Worm (Caenorhabditis elegans) whole organism, L2 larva: ENCODE results near the gene K06A1.2.

Experiments used
- F13H6.1 ChIP-seq: sonication (generic microtip); optimal IDR thresholded peaks from 2 replicates; lab custom pipeline; 2016; ENCODE audit warnings: missing genetic modification characterization, missing compliant biosample characterization
- R02D3.7 ChIP-seq: fragments of 150-350 bp; optimal IDR thresholded peaks from 2 replicates; lab custom pipeline; 2014; ENCODE audit warnings: missing biosample characterization, missing genetic modification characterization
- Y55F3AM.14 ChIP-seq: fragments of 200-800 bp; sonication (Bioruptor generic); optimal IDR thresholded peaks from 2 replicates; lab custom pipeline; 2018; ENCODE audit warnings: mild to moderate bottlenecking, missing genetic modification characterization, missing compliant biosample characterization
- ZK546.5 ChIP-seq: sonication (generic microtip); optimal IDR thresholded peaks from 2 replicates; lab custom pipeline; 2017; ENCODE audit warnings: missing biosample characterization, missing genetic modification characterization
- alr-1 ChIP-seq: fragments of 150-350 bp; optimal IDR thresholded peaks from 2 replicates; lab custom pipeline; 2014; ENCODE audit warnings: missing biosample characterization, missing genetic modification characterization
- aly-2 ChIP-seq: fragments of 150-350 bp; optimal IDR thresholded peaks from 2 replicates; lab custom pipeline; 2014; ENCODE audit warnings: missing biosample characterization, missing genetic modification characterization
- ama-1 ChIP-seq: fragments of 150-350 bp; optimal IDR thresholded peaks from 2 replicates; lab custom pipeline; 2018; ENCODE audit warnings: inconsistent platforms
- blmp-1 ChIP-seq: sonication (generic microtip); optimal IDR thresholded peaks from 2 replicates; lab custom pipeline; 2017; ENCODE audit warnings: missing genetic modification characterization, mild to moderate bottlenecking, missing compliant biosample characterization, antibody characterized with exemption, moderate library complexity; ENCODE audit not compliant: insufficient read depth
- ceh-16 ChIP-seq: fragments of 150-350 bp; optimal IDR thresholded peaks from 2 replicates; lab custom pipeline; 2014; ENCODE audit warnings: missing biosample characterization, missing genetic modification characterization
- crh-2 ChIP-seq: sonication (generic microtip); optimal IDR thresholded peaks from 2 replicates; lab custom pipeline; 2017; ENCODE audit warnings: missing biosample characterization, missing genetic modification characterization
- dmd-4 ChIP-seq: sonication (generic microtip); optimal IDR thresholded peaks from 2 replicates; lab custom pipeline; 2017; ENCODE audit warnings: missing biosample characterization, missing genetic modification characterization
- elt-1 ChIP-seq: fragments of 150-350 bp; optimal IDR thresholded peaks from 2 replicates; lab custom pipeline; 2014; ENCODE audit warnings: missing biosample characterization, missing genetic modification characterization
- fos-1 ChIP-seq: fragments of 150-350 bp; optimal IDR thresholded peaks from 2 replicates; lab custom pipeline; 2014; ENCODE audit warnings: missing biosample characterization, missing genetic modification characterization
- gmeb-1 ChIP-seq: fragments of 150-350 bp; optimal IDR thresholded peaks from 2 replicates; lab custom pipeline; 2014; ENCODE audit warnings: missing biosample characterization, missing genetic modification characterization
- lin-13 ChIP-seq: fragments of 150-350 bp; optimal IDR thresholded peaks from 2 replicates; lab custom pipeline; 2014; ENCODE audit warnings: missing biosample characterization, missing genetic modification reagents, missing genetic modification characterization
- lin-39 ChIP-seq: fragments of 150-350 bp; optimal IDR thresholded peaks from 2 replicates; lab custom pipeline; 2014; ENCODE audit warnings: missing biosample characterization, missing genetic modification reagents, missing genetic modification characterization
- lsy-2 ChIP-seq, 2 experiments: fragments of 150-350 bp in 1 of 2; sonication (generic microtip) in 1 of 2; optimal IDR thresholded peaks; 2 replicates each; lab custom pipeline; 2014 to 2017; ENCODE audit warnings: missing biosample characterization in 2 of 2, missing genetic modification characterization in 2 of 2
- mab-5 ChIP-seq: fragments of 150-350 bp; optimal IDR thresholded peaks from 2 replicates; lab custom pipeline; 2014; ENCODE audit warnings: missing biosample characterization, missing genetic modification characterization
- mbf-1 ChIP-seq: sonication (generic microtip); optimal IDR thresholded peaks from 2 replicates; lab custom pipeline; 2017; ENCODE audit warnings: missing biosample characterization, missing genetic modification characterization
- mdl-1 ChIP-seq, 2 experiments: fragments of 150-350 bp in 1 of 2; sonication (generic microtip) in 1 of 2; optimal IDR thresholded peaks; 2 replicates each; lab custom pipeline; 2017; ENCODE audit warnings: missing biosample characterization in 2 of 2, missing genetic modification characterization in 2 of 2
- nhr-10 ChIP-seq: sonication (generic microtip); optimal IDR thresholded peaks from 2 replicates; lab custom pipeline; 2017; ENCODE audit warnings: missing biosample characterization, missing genetic modification characterization
- nhr-11 ChIP-seq: fragments of 150-350 bp; optimal IDR thresholded peaks from 2 replicates; lab custom pipeline; 2014; ENCODE audit warnings: missing biosample characterization, missing genetic modification characterization
- nhr-12 ChIP-seq: fragments of 150-350 bp; optimal IDR thresholded peaks from 2 replicates; lab custom pipeline; 2014; ENCODE audit warnings: missing biosample characterization, missing genetic modification characterization
- nhr-21 ChIP-seq: fragments of 150-350 bp; optimal IDR thresholded peaks from 2 replicates; lab custom pipeline; 2014; ENCODE audit warnings: missing biosample characterization, missing genetic modification characterization
- nhr-6 ChIP-seq: fragments of 150-350 bp; optimal IDR thresholded peaks from 2 replicates; lab custom pipeline; 2014; ENCODE audit warnings: missing biosample characterization, missing genetic modification characterization
- nhr-77 ChIP-seq: fragments of 150-350 bp; optimal IDR thresholded peaks from 2 replicates; lab custom pipeline; 2014; ENCODE audit warnings: missing biosample characterization, missing genetic modification characterization
- peb-1 ChIP-seq: fragments of 150-350 bp; optimal IDR thresholded peaks from 2 replicates; lab custom pipeline; 2014; ENCODE audit warnings: missing biosample characterization, missing genetic modification characterization
- sma-9 ChIP-seq, 2 experiments: fragments of 150-350 bp in 1 of 2; sonication (generic microtip) in 1 of 2; optimal IDR thresholded peaks; 2 replicates each; lab custom pipeline; 2014 to 2016; ENCODE audit warnings: missing genetic modification characterization in 2 of 2, mild to moderate bottlenecking in 1 of 2, missing biosample characterization in 1 of 2, missing compliant biosample characterization in 1 of 2, missing genetic modification reagents in 1 of 2, moderate library complexity in 1 of 2
- unc-39 ChIP-seq: fragments of 150-350 bp; optimal IDR thresholded peaks from 2 replicates; lab custom pipeline; 2014; ENCODE audit warnings: missing biosample characterization, missing genetic modification characterization
- unc-62 ChIP-seq: fragments of 150-350 bp; optimal IDR thresholded peaks from 2 replicates; lab custom pipeline; 2014; ENCODE audit warnings: missing biosample characterization, missing genetic modification reagents, missing genetic modification characterization

Gene K06A1.2

DNA sequence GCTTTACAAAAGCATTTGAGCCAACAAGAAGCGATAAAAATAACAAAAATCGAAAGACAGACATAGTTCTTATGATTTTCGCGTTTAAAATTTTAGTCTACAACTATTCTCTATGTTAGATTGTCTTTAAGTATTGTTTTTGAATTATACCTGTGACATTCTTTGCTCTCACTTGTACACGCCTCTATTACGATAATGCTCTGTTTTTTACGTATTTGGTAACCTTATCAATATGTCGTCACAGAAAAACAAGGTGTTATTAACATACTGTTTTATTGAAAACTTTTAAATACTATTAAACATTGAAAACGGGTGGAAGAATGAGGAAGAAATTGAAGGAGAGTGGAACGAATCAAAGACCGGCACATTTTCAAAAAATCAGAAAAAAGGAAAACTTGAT lies 36.5 kb upstream of the K06A1.2 start, which contains the start of gene spp-11:
Gene spp-11, minus strand, starts transcription at position 101 of the 400 bp plus-strand sequence.
- TF ChIP-seq ceh-16 (tag; lab: Kevin White, UChicago) (no peak), mbf-1 (tag; lab: Kevin White, UChicago) (no peak), F13H6.1 (tag; lab: Kevin White, UChicago) (no peak), nhr-6 (no peak), elt-1 (tag; lab: Kevin White, UChicago) (no peak), nhr-77 (tag; lab: Kevin White, UChicago) (no peak), Y55F3AM.14 (GFP tag; lab: Kevin White, UChicago) (no peak), lsy-2 (tag; optimal IDR thresholded peaks at IDR 0.05; lab: Kevin White, UChicago) (no peak), nhr-21 (tag; lab: Kevin White, UChicago) (no peak), lin-13 (GFP tag; lab: Kevin White, UChicago) (no peak), ZK546.5 (tag; lab: Kevin White, UChicago) (no peak), fos-1 (no peak), lin-39 (tag; lab: Kevin White, UChicago) (no peak), nhr-10 (tag; lab: Kevin White, UChicago) (no peak), blmp-1 (no peak), mdl-1 (tag; optimal IDR thresholded peaks at IDR 0.05; lab: Kevin White, UChicago) (no peak), dmd-4 (tag; lab: Kevin White, UChicago) (no peak), unc-39 (tag; lab: Kevin White, UChicago) (no peak)
- TF ChIP-seq, all 48 proteins: peak for 0

DNA sequence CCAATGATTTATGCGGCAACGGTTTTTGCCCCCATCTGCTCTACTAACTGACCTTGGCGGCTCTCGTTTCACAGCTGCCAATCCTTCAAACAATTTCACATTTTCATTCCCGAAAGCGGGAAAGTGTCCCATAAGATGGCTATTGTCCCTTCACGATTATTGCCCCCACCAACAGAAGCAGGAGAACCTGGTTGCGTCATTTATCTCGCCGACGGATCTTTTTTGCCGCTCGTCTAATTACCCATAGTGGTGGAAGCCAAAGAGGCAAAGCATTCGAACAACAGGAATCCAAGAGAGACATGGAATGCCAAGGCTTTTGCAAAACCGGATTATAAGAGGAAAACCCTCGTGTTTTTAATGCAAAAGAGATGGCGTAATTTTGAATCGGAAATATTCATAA lies 34.7 kb upstream of the K06A1.2 start:
- TF ChIP-seq peb-1 = no peak
- no peak for TF ChIP-seq blmp-1
- no peak for TF ChIP-seq gmeb-1 (tag; lab: Kevin White, UChicago)
- TF ChIP-seq aly-2 (tag; lab: Kevin White, UChicago) = no peak
- TF ChIP-seq mab-5 (tag; lab: Kevin White, UChicago) = no peak
- no peak for TF ChIP-seq nhr-77 (tag; lab: Kevin White, UChicago)
- TF ChIP-seq lin-13 (GFP tag; lab: Kevin White, UChicago) = no peak
- TF ChIP-seq R02D3.7 (tag; lab: Kevin White, UChicago) = no peak
- no peak for TF ChIP-seq mdl-1 (tag; optimal IDR thresholded peaks at IDR 0.05; lab: Kevin White, UChicago)
- no peak for TF ChIP-seq ama-1 (lab: Kevin White, UChicago)
- no peak for TF ChIP-seq alr-1 (tag; lab: Kevin White, UChicago)
- TF ChIP-seq nhr-10 (tag; lab: Kevin White, UChicago) = no peak
- TF ChIP-seq nhr-6 = no peak
- no peak for TF ChIP-seq unc-62 (GFP tag; lab: Kevin White, UChicago)
- TF ChIP-seq nhr-11 = no peak

DNA sequence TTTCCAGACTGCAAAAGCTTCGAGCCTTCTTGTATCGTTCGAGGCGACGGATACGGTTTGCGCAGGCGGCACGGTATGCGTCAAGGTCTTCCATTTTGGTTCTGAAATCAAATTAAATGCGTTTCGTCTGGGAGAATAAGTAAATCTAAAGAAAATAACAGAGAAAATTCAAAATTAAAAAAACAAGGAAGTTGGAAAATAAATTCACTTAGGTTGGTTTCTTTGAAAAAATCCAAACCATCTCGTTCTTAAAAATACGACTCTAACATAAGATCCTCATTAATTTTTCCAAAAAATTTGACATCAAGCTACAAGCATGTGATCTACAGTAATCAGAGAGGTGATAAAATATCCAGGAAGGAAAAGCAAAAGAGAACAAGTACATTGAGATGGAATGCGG lies 33.6 kb upstream of the K06A1.2 start, which contains the start of gene T25D10.4:
Gene T25D10.4, minus strand, starts transcription at position 101 of the 400 bp plus-strand sequence.
- no peak for TF ChIP-seq nhr-12 (tag; lab: Kevin White, UChicago)
- TF ChIP-seq mdl-1 (tag; optimal IDR thresholded peaks at IDR 0.05; lab: Kevin White, UChicago) = no peak
- TF ChIP-seq nhr-21 (tag; lab: Kevin White, UChicago) = no peak
- no peak for TF ChIP-seq ama-1 (lab: Kevin White, UChicago)
- TF ChIP-seq elt-1 (tag; lab: Kevin White, UChicago) = no peak
- no peak for TF ChIP-seq peb-1

DNA sequence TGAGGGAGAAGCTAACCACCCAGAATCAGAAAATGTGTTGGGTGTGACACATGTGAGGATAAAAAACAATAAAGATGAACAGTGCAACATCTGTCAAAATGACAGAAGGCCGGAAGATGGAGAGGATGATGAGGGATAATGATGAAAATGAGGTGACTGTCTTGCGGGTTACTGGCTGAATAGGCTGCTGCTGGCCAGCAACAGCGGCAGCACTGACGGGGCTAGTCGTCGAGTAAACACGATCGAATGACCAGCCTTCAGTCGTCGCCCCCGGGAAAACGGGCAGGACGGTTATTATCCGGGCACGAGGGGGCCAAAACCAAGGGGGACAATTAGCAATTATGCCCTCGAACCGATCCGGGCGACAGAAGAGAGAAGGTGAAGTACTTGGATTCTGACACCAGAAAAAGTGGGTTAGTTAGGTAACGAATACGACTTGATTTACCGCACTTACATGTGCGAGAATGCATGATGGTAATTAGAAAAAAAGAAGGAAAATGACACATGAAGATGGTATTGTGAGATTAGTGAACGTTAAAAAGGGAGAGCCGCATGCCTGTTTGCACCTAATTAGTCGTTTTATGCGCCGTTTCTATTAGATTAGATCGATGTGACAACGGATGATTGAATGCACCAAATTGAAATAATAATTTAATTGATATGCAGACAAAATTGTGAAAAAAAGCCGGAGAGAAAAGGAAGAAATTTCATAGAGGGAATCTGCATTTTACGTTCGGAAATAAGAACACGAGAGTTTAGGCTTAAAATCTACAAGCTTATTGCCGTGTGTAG lies 32.0 kb upstream of the K06A1.2 start:
- TF ChIP-seq lin-13 (GFP tag; lab: Kevin White, UChicago) (no peak), ceh-16 (tag; lab: Kevin White, UChicago) (peak; percentile 26)

DNA sequence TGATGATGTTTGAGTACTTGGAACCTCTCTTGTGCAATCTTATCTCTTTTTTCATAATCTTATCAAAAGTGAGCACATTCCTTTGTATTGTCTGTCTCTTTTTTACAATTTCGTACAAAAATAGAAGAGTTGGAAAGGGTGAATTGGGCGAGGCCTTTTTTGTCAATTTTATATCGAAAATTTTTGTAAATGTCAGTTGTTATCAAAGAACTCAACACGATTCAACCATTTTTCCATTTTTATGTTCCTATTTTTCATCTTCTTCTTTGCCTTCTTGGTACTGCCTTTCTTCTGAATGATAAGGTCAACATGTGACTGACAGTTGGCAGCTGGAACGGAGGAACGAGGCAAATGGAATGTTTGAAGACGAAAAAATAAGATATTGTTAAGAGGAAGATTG lies 30.0 kb upstream of the K06A1.2 start:
- TF ChIP-seq unc-39 (tag; lab: Kevin White, UChicago) (no peak), F13H6.1 (tag; lab: Kevin White, UChicago) (peak; percentile 40), crh-2 (tag; lab: Kevin White, UChicago) (peak; percentile 20), gmeb-1 (tag; lab: Kevin White, UChicago) (peak; percentile 15), fos-1 (peak; percentile 64), sma-9 (GFP tag; optimal IDR thresholded peaks at IDR 0.05; lab: Kevin White, UChicago) (peak; percentile 49), sma-9 (tag; optimal IDR thresholded peaks at IDR 0.05; lab: Kevin White, UChicago) (no peak)
